Worm (Caenorhabditis elegans) whole organism, mixed stage, embryonic: ENCODE results near the gene C48D1.9.

Experiments
- blmp-1 ChIP-seq: fragments of 150-350 bp; optimal IDR thresholded peaks from 2 replicates; lab custom pipeline; 2014; ENCODE audit warnings: missing biosample characterization, missing genetic modification characterization
- ceh-43 ChIP-seq: fragments of 200-800 bp; sonication (Bioruptor generic); optimal IDR thresholded peaks from 2 replicates; lab custom pipeline; 2018; ENCODE audit warnings: mild to moderate bottlenecking, missing genetic modification characterization, moderate library complexity, missing compliant biosample characterization
- ceh-83 ChIP-seq: fragments of 200-800 bp; sonication (Bioruptor generic); optimal IDR thresholded peaks from 2 replicates; lab custom pipeline; 2018; ENCODE audit warnings: mild to moderate bottlenecking, missing genetic modification characterization, missing compliant biosample characterization
- ces-1 ChIP-seq: fragments of 150-350 bp; optimal IDR thresholded peaks from 2 replicates; lab custom pipeline; 2014; ENCODE audit warnings: missing biosample characterization, missing genetic modification reagents, missing genetic modification characterization
- cnd-1 ChIP-seq: fragments of 200-800 bp; sonication (Bioruptor generic); optimal IDR thresholded peaks from 2 replicates; lab custom pipeline; 2018; ENCODE audit warnings: mild to moderate bottlenecking, missing genetic modification characterization, missing compliant biosample characterization
- drap-1 ChIP-seq: fragments of 200-800 bp; sonication (Bioruptor generic); optimal IDR thresholded peaks from 3 replicates; lab custom pipeline; 2018; ENCODE audit warnings: mild to moderate bottlenecking, missing genetic modification characterization, missing compliant biosample characterization
- elt-1 ChIP-seq: sonication (generic microtip); optimal IDR thresholded peaks from 2 replicates; lab custom pipeline; 2017; ENCODE audit warnings: missing genetic modification characterization, mild to moderate bottlenecking, missing compliant biosample characterization, antibody characterized with exemption, moderate library complexity, borderline replicate concordance; ENCODE audit not compliant: insufficient read depth
- elt-3 ChIP-seq: fragments of 150-350 bp; optimal IDR thresholded peaks from 2 replicates; lab custom pipeline; 2014; ENCODE audit warnings: missing biosample characterization, missing genetic modification characterization
- ham-2 ChIP-seq: fragments of 200-800 bp; sonication (Bioruptor generic); optimal IDR thresholded peaks from 2 replicates; lab custom pipeline; 2018; ENCODE audit warnings: mild to moderate bottlenecking, missing genetic modification characterization, missing compliant biosample characterization
- hlh-1 ChIP-seq: fragments of 150-350 bp; optimal IDR thresholded peaks from 2 replicates; lab custom pipeline; 2014; ENCODE audit warnings: missing biosample characterization, missing genetic modification reagents, missing genetic modification characterization
- lin-13 ChIP-seq: fragments of 150-350 bp; optimal IDR thresholded peaks from 2 replicates; lab custom pipeline; 2014; ENCODE audit warnings: missing biosample characterization, missing genetic modification characterization
- lin-32 ChIP-seq: fragments of 200-800 bp; sonication (Bioruptor generic); optimal IDR thresholded peaks from 2 replicates; lab custom pipeline; 2018; ENCODE audit warnings: mild to moderate bottlenecking, missing genetic modification characterization, missing compliant biosample characterization
- lsy-2 ChIP-seq: fragments of 150-350 bp; optimal IDR thresholded peaks from 2 replicates; lab custom pipeline; 2014; ENCODE audit warnings: missing biosample characterization, missing genetic modification characterization
- mab-5 ChIP-seq: fragments of 150-350 bp; optimal IDR thresholded peaks from 2 replicates; lab custom pipeline; 2014; ENCODE audit warnings: missing biosample characterization, missing genetic modification characterization
- mep-1 ChIP-seq: fragments of 150-350 bp; optimal IDR thresholded peaks from 2 replicates; lab custom pipeline; 2017; ENCODE audit warnings: missing biosample characterization, missing genetic modification reagents, missing genetic modification characterization, inconsistent platforms
- mls-2 ChIP-seq: sonication (generic microtip); optimal IDR thresholded peaks from 2 replicates; lab custom pipeline; 2016; ENCODE audit warnings: mild to moderate bottlenecking, missing genetic modification characterization, moderate library complexity, missing compliant biosample characterization
- nhr-12 ChIP-seq: fragments of 150-350 bp; optimal IDR thresholded peaks from 2 replicates; lab custom pipeline; 2014; ENCODE audit warnings: missing biosample characterization, missing genetic modification characterization
- nhr-2 ChIP-seq: fragments of 150-350 bp; optimal IDR thresholded peaks from 2 replicates; lab custom pipeline; 2014; ENCODE audit warnings: missing biosample characterization, missing genetic modification characterization
- nhr-237 ChIP-seq: fragments of 150-350 bp; optimal IDR thresholded peaks from 2 replicates; lab custom pipeline; 2014; ENCODE audit warnings: missing biosample characterization, missing genetic modification characterization
- nhr-28 ChIP-seq: fragments of 150-350 bp; optimal IDR thresholded peaks from 2 replicates; lab custom pipeline; 2014; ENCODE audit warnings: missing biosample characterization, missing genetic modification characterization
- nhr-76 ChIP-seq: sonication (generic microtip); optimal IDR thresholded peaks from 2 replicates; lab custom pipeline; 2017; ENCODE audit warnings: missing biosample characterization, missing genetic modification characterization
- pha-4 ChIP-seq: fragments of 150-350 bp; optimal IDR thresholded peaks from 2 replicates; lab custom pipeline; 2018; ENCODE audit warnings: missing biosample characterization, missing genetic modification reagents, missing genetic modification characterization
- sem-2 ChIP-seq: fragments of 200-800 bp; sonication (Bioruptor generic); optimal IDR thresholded peaks from 2 replicates; lab custom pipeline; 2018; ENCODE audit warnings: mild to moderate bottlenecking, missing genetic modification characterization, missing compliant biosample characterization
- snpc-4 ChIP-seq: fragments of 150-350 bp; optimal IDR thresholded peaks from 2 replicates; lab custom pipeline; 2014; ENCODE audit warnings: missing biosample characterization, missing genetic modification characterization
- tbx-8 ChIP-seq: fragments of 200-800 bp; sonication (Bioruptor generic); optimal IDR thresholded peaks from 2 replicates; lab custom pipeline; 2018; ENCODE audit warnings: mild to moderate bottlenecking, missing genetic modification characterization, moderate library complexity, missing compliant biosample characterization
- unc-39 ChIP-seq: fragments of 150-350 bp; optimal IDR thresholded peaks from 2 replicates; lab custom pipeline; 2014; ENCODE audit warnings: missing biosample characterization, missing genetic modification characterization
- unc-62 ChIP-seq: fragments of 150-350 bp; optimal IDR thresholded peaks from 2 replicates; lab custom pipeline; 2014; ENCODE audit warnings: missing biosample characterization, missing genetic modification reagents, missing genetic modification characterization
- zip-8 ChIP-seq: fragments of 150-350 bp; optimal IDR thresholded peaks from 2 replicates; lab custom pipeline; 2014; ENCODE audit warnings: missing biosample characterization, missing genetic modification characterization
- ztf-11 ChIP-seq: fragments of 150-350 bp; optimal IDR thresholded peaks from 2 replicates; lab custom pipeline; 2014; ENCODE audit warnings: missing biosample characterization, missing genetic modification characterization

Gene C48D1.9

DNA sequence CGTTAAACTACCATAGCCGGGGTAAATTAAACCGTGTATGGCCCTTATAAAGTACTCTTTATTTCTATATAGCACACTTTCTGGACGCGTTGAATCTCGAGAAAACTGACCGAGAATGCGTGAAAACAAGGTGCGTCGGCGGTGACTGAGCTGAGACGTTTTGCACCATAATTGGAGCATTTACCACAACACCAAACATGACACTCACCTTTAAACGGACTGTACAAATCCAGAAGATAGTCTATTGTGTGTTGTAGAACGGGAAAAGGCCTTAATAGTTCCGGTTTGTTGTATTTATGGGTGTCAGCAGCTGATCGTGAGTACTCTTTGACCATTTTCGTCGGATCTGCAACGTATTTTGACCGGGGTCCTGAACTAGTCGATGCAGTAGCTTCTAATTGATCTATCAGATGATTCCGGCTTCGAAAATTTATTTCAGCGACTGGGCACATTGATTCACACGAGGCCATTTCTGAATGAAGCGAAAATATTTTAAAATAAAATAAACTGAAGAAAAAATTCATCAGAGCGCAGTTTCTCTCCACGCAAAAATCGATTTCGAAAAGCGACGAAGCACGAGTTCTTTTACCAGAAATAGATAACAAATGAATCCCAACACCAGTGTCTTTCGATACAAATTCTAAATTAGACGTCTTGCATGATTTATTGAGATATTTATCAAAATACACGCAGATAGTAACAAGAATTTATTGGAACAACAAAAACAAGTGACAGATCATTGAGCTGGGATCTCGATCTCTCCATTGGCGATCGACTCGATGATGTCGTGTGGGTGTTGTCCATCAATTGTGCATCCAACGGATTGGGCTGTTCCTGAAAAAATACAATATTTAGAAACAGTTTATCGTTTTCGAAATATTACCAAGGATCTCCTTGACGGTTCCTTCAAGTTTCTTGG is 29.7 kb upstream of the C48D1.9 start, which contains the start of gene tag-115:
TSS of gene tag-115 (minus strand) at position 472 of the 919 bp plus-strand sequence.
- TF ChIP-seq ceh-83 (GFP tag; lab: Kevin White, UChicago) = peak; percentile 7
- no peak for TF ChIP-seq nhr-28 (tag; lab: Kevin White, UChicago)
- no peak for TF ChIP-seq nhr-237 (tag; lab: Kevin White, UChicago)

DNA sequence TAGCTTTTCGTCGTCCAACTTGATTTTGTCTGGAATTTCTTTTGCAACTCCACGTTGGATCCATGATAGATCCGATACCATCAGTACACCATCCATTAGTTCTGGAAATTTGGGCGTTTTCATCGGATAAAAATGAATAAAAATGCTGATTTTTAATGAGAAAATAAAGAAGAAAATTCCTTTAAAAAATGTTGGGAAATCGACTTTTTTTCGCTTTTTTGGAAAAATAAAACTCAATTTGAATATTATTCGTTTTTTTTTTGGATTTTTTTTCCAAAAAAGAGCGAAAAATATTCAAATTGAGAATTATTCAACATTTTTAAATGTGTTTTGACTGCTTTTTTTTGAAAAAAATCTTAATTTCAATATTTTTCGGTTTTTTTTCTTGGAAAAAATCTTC is 27.0 kb upstream of the C48D1.9 start, which contains the start of gene pwp-1:
TSS of gene pwp-1 (minus strand) at position 101 of the 400 bp plus-strand sequence.
- TF ChIP-seq lsy-2 (tag; lab: Kevin White, UChicago) (no peak), sem-2 (GFP tag; lab: Kevin White, UChicago) (no peak), ztf-11 (tag; lab: Kevin White, UChicago) (no peak), zip-8 (tag; lab: Kevin White, UChicago) (no peak), ces-1 (no peak), unc-39 (tag; lab: Kevin White, UChicago) (no peak), lin-13 (tag; lab: Kevin White, UChicago) (no peak), hlh-1 (tag; lab: Kevin White, UChicago) (no peak), unc-62 (no peak), mls-2 (tag; lab: Kevin White, UChicago) (no peak), ceh-43 (GFP tag; lab: Kevin White, UChicago) (no peak), nhr-2 (tag; lab: Kevin White, UChicago) (no peak), mab-5 (tag; lab: Kevin White, UChicago) (no peak), snpc-4 (tag; lab: Kevin White, UChicago) (no peak)
- TF ChIP-seq, all 35 proteins: peak for 0

DNA sequence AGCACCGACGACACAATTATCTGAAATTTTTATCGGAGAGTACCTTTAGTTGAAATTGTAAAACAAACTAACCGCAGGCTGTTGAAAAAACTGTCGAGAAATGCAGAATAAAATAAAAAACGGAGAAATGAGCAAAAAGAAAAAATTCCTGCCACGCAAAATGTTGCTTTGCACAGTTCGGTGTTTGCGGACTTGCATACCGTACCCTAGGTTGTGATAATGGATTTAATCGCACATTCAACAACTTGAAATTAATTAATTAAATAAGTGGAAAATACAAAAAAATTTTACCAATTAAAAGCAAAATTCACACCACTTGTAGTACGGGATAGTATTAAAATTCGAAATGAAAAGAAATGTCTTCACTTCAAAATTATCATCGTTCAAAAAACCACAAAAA is 21.9 kb upstream of the C48D1.9 start:
- TF ChIP-seq nhr-76 (tag; lab: Kevin White, UChicago) = no peak
- no peak for TF ChIP-seq nhr-12 (tag; lab: Kevin White, UChicago)
- TF ChIP-seq lin-13 (tag; lab: Kevin White, UChicago) = no peak
- TF ChIP-seq mep-1 (tag; lab: Kevin White, UChicago) = peak; percentile 28
- no peak for TF ChIP-seq ztf-11 (tag; lab: Kevin White, UChicago)
- TF ChIP-seq cnd-1 (tag; lab: Kevin White, UChicago) = no peak
- TF ChIP-seq nhr-28 (tag; lab: Kevin White, UChicago) = no peak
- no peak for TF ChIP-seq mls-2 (tag; lab: Kevin White, UChicago)
- TF ChIP-seq tbx-8 (GFP tag; lab: Kevin White, UChicago) = no peak
- TF ChIP-seq mab-5 (tag; lab: Kevin White, UChicago) = no peak
- no peak for TF ChIP-seq lin-32 (GFP tag; lab: Kevin White, UChicago)
- TF ChIP-seq snpc-4 (tag; lab: Kevin White, UChicago) = no peak
- no peak for TF ChIP-seq elt-3 (tag; lab: Kevin White, UChicago)
- TF ChIP-seq ces-1 = peak; percentile 85
- TF ChIP-seq elt-1 (tag; lab: Kevin White, UChicago) = no peak
- TF ChIP-seq lsy-2 (tag; lab: Kevin White, UChicago) = peak; percentile 96
- TF ChIP-seq nhr-237 (tag; lab: Kevin White, UChicago) = no peak
- no peak for TF ChIP-seq nhr-2 (tag; lab: Kevin White, UChicago)
- TF ChIP-seq zip-8 (tag; lab: Kevin White, UChicago) = no peak
- no peak for TF ChIP-seq pha-4 (tag; lab: Kevin White, UChicago)
- no peak for TF ChIP-seq blmp-1
- TF ChIP-seq drap-1 (GFP tag; lab: Kevin White, UChicago) = no peak
- TF ChIP-seq sem-2 (GFP tag; lab: Kevin White, UChicago) = no peak

DNA sequence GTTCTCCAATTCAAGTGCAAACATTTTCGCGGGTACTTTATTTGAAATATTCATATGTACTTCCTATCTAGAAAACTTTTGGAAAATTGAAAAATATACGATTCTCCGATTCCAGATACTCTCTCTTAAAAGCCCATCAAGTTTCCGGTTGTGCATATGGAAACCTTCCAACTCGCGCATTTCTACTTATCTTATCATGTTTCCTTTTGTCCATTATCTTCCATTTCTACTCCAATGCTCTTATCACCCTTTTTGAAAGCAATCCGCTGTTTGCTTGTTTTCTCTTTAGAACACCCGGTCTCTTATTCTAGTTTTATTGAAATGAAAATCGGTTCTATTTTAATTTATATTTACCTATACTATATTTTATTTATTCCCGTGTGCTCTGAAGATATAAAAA is 12.2 kb upstream of the C48D1.9 start, which contains the start of gene C48D1.5:
TSS of gene C48D1.5 (plus strand) at position 301 of the 400 bp plus-strand sequence.
- TF ChIP-seq mls-2 (tag; lab: Kevin White, UChicago) (no peak), ceh-83 (GFP tag; lab: Kevin White, UChicago) (no peak), pha-4 (tag; lab: Kevin White, UChicago) (no peak), snpc-4 (tag; lab: Kevin White, UChicago) (no peak), ham-2 (GFP tag; lab: Kevin White, UChicago) (no peak)
